Worm (Caenorhabditis elegans): Measurements from ENCODE around the gene pccb-1.
A peak's percentile ranks its signal among the peaks of the same experiment; 100 is the strongest.

Gene pccb-1

DNA sequence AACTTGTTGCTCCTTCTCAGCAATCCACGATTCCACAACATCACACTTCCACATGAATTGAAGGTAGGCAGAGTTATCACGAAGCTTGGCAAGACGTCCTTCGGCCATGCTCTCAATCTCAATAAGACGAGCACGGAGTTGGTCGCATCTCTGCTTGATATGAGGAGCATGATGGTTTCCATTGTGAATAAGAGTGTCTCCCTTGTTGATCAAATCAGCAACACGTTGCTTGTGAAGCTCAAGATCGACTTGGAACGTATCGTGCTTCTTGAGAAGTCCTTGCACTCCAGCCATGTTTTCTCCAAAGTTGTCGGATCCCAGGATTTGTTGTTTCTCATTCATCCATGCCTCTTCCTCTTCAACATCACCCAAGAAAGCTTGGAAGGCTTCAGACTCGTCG lies 30.3 kb downstream of the pccb-1 start:
- no peak for TF ChIP-seq mep-1 (tag; optimal IDR thresholded peaks at IDR 0.05)
- TF ChIP-seq tbx-8 (GFP tag; optimal IDR thresholded peaks at IDR 0.05), result no peak
- TF ChIP-seq ceh-83 (GFP tag; optimal IDR thresholded peaks at IDR 0.05), result no peak
- no peak for TF ChIP-seq blmp-1 (tag; optimal IDR thresholded peaks at IDR 0.05)
- no peak for TF ChIP-seq nhr-76 (tag; optimal IDR thresholded peaks at IDR 0.05)
- TF ChIP-seq cnd-1 (tag; optimal IDR thresholded peaks at IDR 0.05), result no peak
- no peak for TF ChIP-seq ceh-43 (GFP tag; optimal IDR thresholded peaks at IDR 0.05)
- no peak for TF ChIP-seq zip-8 (tag; optimal IDR thresholded peaks at IDR 0.05)

DNA sequence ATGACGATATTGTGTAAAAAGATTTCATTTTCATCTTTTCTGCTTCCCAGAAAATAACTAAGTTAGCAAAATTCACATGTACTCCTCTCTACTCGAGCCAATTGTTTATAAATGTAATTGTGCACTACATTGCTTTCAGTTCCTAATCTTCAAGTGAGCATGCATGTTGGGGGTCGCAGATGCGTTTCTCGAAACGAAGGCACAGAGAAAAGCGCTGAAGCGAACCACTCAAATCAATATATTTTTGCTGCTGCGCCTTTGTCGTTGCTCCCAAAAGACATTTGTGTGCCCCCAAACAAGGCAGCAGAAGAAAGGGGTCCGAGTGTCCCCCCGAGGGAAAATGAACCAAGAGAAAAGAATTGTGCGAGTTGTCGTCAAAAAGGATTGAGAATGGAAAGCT lies 36.9 kb downstream of the pccb-1 start:
- TF ChIP-seq unc-39 (tag; optimal IDR thresholded peaks at IDR 0.05) (no peak), ces-1 (GFP tag; optimal IDR thresholded peaks at IDR 0.05) (peak; percentile 94)

DNA sequence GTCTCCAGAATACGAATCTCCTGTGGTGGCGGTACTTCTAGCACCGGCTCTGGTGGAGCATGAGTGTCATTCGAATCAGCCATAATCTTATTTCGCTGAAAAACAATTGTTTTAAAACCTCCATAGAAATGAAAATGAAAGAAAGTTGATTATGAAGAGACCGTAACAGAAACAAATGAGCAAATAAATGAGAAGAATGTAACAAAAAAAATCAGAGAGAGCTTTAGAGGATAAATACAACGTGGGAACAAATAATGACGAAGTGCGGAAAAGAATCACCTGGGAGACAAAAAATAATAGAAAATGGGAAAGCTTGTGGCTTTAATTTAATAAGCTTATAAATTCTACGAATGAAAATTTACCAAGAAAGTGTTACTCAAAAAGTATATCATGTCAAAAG lies 37.6 kb downstream of the pccb-1 start, which contains the start of gene spc-1:
Gene spc-1, minus strand, starts transcription at position 101 of the 400 bp plus-strand sequence.
- TF ChIP-seq sptf-1 (tag; optimal IDR thresholded peaks at IDR 0.05) (no peak), ceh-83 (GFP tag; optimal IDR thresholded peaks at IDR 0.05) (no peak), tbx-8 (GFP tag; optimal IDR thresholded peaks at IDR 0.05) (no peak), nhr-28 (tag; optimal IDR thresholded peaks at IDR 0.05) (no peak), nhr-76 (tag; optimal IDR thresholded peaks at IDR 0.05) (no peak), M03D4.4 (tag; optimal IDR thresholded peaks at IDR 0.05) (no peak), snpc-4 (tag; optimal IDR thresholded peaks at IDR 0.05) (no peak), elt-1 (tag; optimal IDR thresholded peaks at IDR 0.05; ENCODE audit: borderline replicate concordance, insufficient read depth) (no peak), ces-1 (GFP tag; optimal IDR thresholded peaks at IDR 0.05) (no peak), elt-3 (tag; optimal IDR thresholded peaks at IDR 0.05) (no peak), mep-1 (tag; optimal IDR thresholded peaks at IDR 0.05) (no peak), mls-2 (tag; optimal IDR thresholded peaks at IDR 0.05) (no peak), zip-8 (tag; optimal IDR thresholded peaks at IDR 0.05) (no peak)

DNA sequence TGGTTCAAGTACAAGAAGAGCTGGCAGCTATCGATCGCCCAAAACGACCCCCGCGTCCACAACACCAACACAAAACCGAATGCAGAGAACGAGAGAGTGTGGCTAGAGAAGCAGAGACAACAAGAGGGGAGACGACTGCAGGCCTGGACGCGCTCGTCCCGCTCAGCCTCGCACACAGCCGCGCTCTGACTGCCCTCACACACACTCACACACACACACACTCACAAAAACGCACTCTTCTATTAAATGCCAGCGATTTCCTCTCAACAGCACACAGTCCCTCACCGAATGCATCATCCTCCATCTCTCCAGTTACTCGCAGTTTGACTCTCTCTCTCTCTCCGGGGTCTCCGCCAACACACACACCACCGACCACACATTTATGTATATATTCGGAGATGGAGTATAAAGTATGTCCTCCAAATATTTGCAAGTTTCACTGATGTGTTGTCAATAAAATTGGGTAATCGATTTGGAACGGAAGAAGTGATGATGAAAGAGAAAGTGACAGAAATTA lies 38.3 kb downstream of the pccb-1 start:
- peak; percentile 75 for TF ChIP-seq ztf-11 (tag; optimal IDR thresholded peaks at IDR 0.05)
- peak; percentile 74 for TF ChIP-seq ham-2 (GFP tag; optimal IDR thresholded peaks at IDR 0.05)
- TF ChIP-seq unc-62 (GFP tag; optimal IDR thresholded peaks at IDR 0.05), result peak; percentile 91
- TF ChIP-seq blmp-1 (tag; optimal IDR thresholded peaks at IDR 0.05), result peak; percentile 86
- TF ChIP-seq mab-5 (tag; optimal IDR thresholded peaks at IDR 0.05), result no peak
- no peak for TF ChIP-seq snpc-4 (tag; optimal IDR thresholded peaks at IDR 0.05)
- TF ChIP-seq pha-4 (tag; optimal IDR thresholded peaks at IDR 0.05), result peak; percentile 94
- peak; percentile 44 for TF ChIP-seq ceh-83 (GFP tag; optimal IDR thresholded peaks at IDR 0.05)
- TF ChIP-seq unc-120 (tag; optimal IDR thresholded peaks at IDR 0.05; ENCODE audit: poor library complexity, severe bottlenecking), result peak; percentile 55
- TF ChIP-seq ceh-43 (GFP tag; optimal IDR thresholded peaks at IDR 0.05), result no peak
- no peak for TF ChIP-seq bed-3 (GFP tag; optimal IDR thresholded peaks at IDR 0.05)
- TF ChIP-seq nhr-12 (tag; optimal IDR thresholded peaks at IDR 0.05), result no peak
- TF ChIP-seq mep-1 (tag; optimal IDR thresholded peaks at IDR 0.05), result peak; percentile 96
- TF ChIP-seq lin-32 (GFP tag; optimal IDR thresholded peaks at IDR 0.05), result peak; percentile 48
- peak; percentile 77 for TF ChIP-seq hlh-1 (tag; optimal IDR thresholded peaks at IDR 0.05)
- peak; percentile 23 for TF ChIP-seq tbx-8 (GFP tag; optimal IDR thresholded peaks at IDR 0.05)
- TF ChIP-seq drap-1 (GFP tag; optimal IDR thresholded peaks at IDR 0.05), result peak; percentile 93
- peak; percentile 58 for TF ChIP-seq lsy-2 (tag; optimal IDR thresholded peaks at IDR 0.05)
- TF ChIP-seq cnd-1 (tag; optimal IDR thresholded peaks at IDR 0.05), result peak; percentile 83
- TF ChIP-seq nhr-237 (tag; optimal IDR thresholded peaks at IDR 0.05), result peak; percentile 93
- peak; percentile 50 for TF ChIP-seq ceh-39 (tag; optimal IDR thresholded peaks at IDR 0.05)
- peak; percentile 35 for TF ChIP-seq sem-2 (GFP tag; optimal IDR thresholded peaks at IDR 0.05)
- TF ChIP-seq M03D4.4 (tag; optimal IDR thresholded peaks at IDR 0.05), result peak; percentile 78
- TF ChIP-seq lin-13 (tag; optimal IDR thresholded peaks at IDR 0.05), result peak; percentile 91
- TF ChIP-seq elt-3 (tag; optimal IDR thresholded peaks at IDR 0.05), result peak; percentile 61
- peak; percentile 93 for TF ChIP-seq ces-1 (GFP tag; optimal IDR thresholded peaks at IDR 0.05)
- no peak for TF ChIP-seq nhr-2 (tag; optimal IDR thresholded peaks at IDR 0.05)
- no peak for TF ChIP-seq elt-1 (tag; optimal IDR thresholded peaks at IDR 0.05; ENCODE audit: borderline replicate concordance, insufficient read depth)
- no peak for TF ChIP-seq flh-1 (GFP tag; optimal IDR thresholded peaks at IDR 0.05)
- peak; percentile 4 for TF ChIP-seq unc-39 (tag; optimal IDR thresholded peaks at IDR 0.05)
- TF ChIP-seq sptf-1 (tag; optimal IDR thresholded peaks at IDR 0.05), result peak; percentile 88
- peak; percentile 95 for TF ChIP-seq mls-2 (tag; optimal IDR thresholded peaks at IDR 0.05)

All from whole organism, mixed stage, embryonic.